Fruit fly (Drosophila melanogaster): ENCODE results near the gene CG43725.

CG43725 gene

dm6 chr2L:11044678-11045466, 30.4 kb upstream of the CG43725 start (continued):
- TF ChIP-seq Sry-δ (GFP tag; optimal IDR thresholded peaks at IDR 0.05) (no peak), ems (GFP tag; optimal IDR thresholded peaks at IDR 0.05) (no peak), CG17328 (GFP tag; IDR thresholded peaks at IDR 0.05) (no peak), CG18764 (GFP tag; optimal IDR thresholded peaks at IDR 0.05) (no peak), B-H1 (GFP tag; IDR thresholded peaks at IDR 0.05) (no peak; the same call in 1 of the 3 replicates), ATbp (GFP tag; optimal IDR thresholded peaks at IDR 0.05) (peak; percentile 85), CG18262 (tag; optimal IDR thresholded peaks at IDR 0.05) (peak; percentile 26), Rx (GFP tag; IDR thresholded peaks at IDR 0.05) (no peak), vvl (GFP tag; IDR thresholded peaks at IDR 0.05) (no peak), HLH3B (GFP tag; IDR thresholded peaks at IDR 0.05) (no peak; the same call in 1 of the 2 replicates), hkb (optimal IDR thresholded peaks at IDR 0.05) (no peak), hkb (GFP tag; IDR thresholded peaks at IDR 0.05) (no peak), Mes4 (GFP tag; optimal IDR thresholded peaks at IDR 0.05) (no peak), CG6654 (GFP tag; optimal IDR thresholded peaks at IDR 0.05) (no peak), vfl (GFP tag; optimal IDR thresholded peaks at IDR 0.05) (no peak), CG12236 (GFP tag; optimal IDR thresholded peaks at IDR 0.05) (no peak), Neu2 (GFP tag; optimal IDR thresholded peaks at IDR 0.05; ENCODE audit: borderline replicate concordance) (no peak), ro (GFP tag; IDR thresholded peaks at IDR 0.05) (no peak), dm (GFP tag; optimal IDR thresholded peaks at IDR 0.05) (no peak), slp2 (GFP tag; optimal IDR thresholded peaks at IDR 0.05) (no peak), sens (GFP tag) (peak; percentile 82), tna (GFP tag; IDR thresholded peaks at IDR 0.05; ENCODE audit: partially characterized antibody) (no peak; the same call in 1 of the 2 replicates), CG13123 (GFP tag; optimal IDR thresholded peaks at IDR 0.05) (peak; percentile 17), disco-r (GFP tag; optimal IDR thresholded peaks at IDR 0.05) (peak; percentile 39), CG5180 (GFP tag; optimal IDR thresholded peaks at IDR 0.05) (peak; percentile 58), CG12659 (GFP tag; optimal IDR thresholded peaks at IDR 0.05) (peak; percentile 18), Bgb (GFP tag; IDR thresholded peaks at IDR 0.05; ENCODE audit: partially characterized antibody) (0 out of 2 replicates have a peak, but pooled peaks have one; percentile 22), ato (GFP tag; IDR thresholded peaks at IDR 0.05; ENCODE audit: partially characterized antibody) (no peak), sqz (GFP tag; optimal IDR thresholded peaks at IDR 0.05) (peak; percentile 32), Nf-YB (GFP tag; optimal IDR thresholded peaks at IDR 0.05) (peak; percentile 28), mam (GFP tag; optimal IDR thresholded peaks at IDR 0.05) (peak; percentile 40), Stat92E (GFP tag; optimal IDR thresholded peaks at IDR 0.05) (no peak), CG1603 (tag; optimal IDR thresholded peaks at IDR 0.05) (peak; percentile 6), CG10654 (GFP tag; optimal IDR thresholded peaks at IDR 0.05) (no peak), CG9817 (tag; optimal IDR thresholded peaks at IDR 0.05) (no peak), CG8924 (tag; optimal IDR thresholded peaks at IDR 0.05) (peak; percentile 33), CG9932 (GFP tag; IDR thresholded peaks at IDR 0.05) (0 out of 2 replicates have a peak, but pooled peaks have one; percentile 5), kah (GFP tag; optimal IDR thresholded peaks at IDR 0.05) (peak; percentile 14), Fer2 (tag; optimal IDR thresholded peaks at IDR 0.05) (peak; percentile 0), CG8359 (GFP tag; optimal IDR thresholded peaks at IDR 0.05; ENCODE audit: borderline replicate concordance) (peak; percentile 5), Spps (tag; optimal IDR thresholded peaks at IDR 0.05) (no peak), al (GFP tag; IDR thresholded peaks at IDR 0.05) (0 out of 2 replicates have a peak, but pooled peaks have one; percentile 18), Rfx (GFP tag; IDR thresholded peaks at IDR 0.05) (peak; percentile 39; the same call in 1 of the 2 replicates), CG17829 (tag; optimal IDR thresholded peaks at IDR 0.05) (no peak), twi (tag; optimal IDR thresholded peaks at IDR 0.05) (no peak), lilli (GFP tag; optimal IDR thresholded peaks at IDR 0.05) (peak; percentile 63), Lhr (GFP tag; optimal IDR thresholded peaks at IDR 0.05) (peak; percentile 8), CG9609 (GFP tag; optimal IDR thresholded peaks at IDR 0.05) (no peak), nerfin-2 (GFP tag; IDR thresholded peaks at IDR 0.05; ENCODE audit: partially characterized antibody) (no peak)
